Fruit fly (Drosophila melanogaster) whole organism, embryonic: ENCODE measurements around the gene Top3alpha.

ENCODE experiments used
- CG10209 ChIP-seq: fragments of 200-800 bp; sonication (Bioruptor generic); optimal IDR thresholded peaks from 3 replicates; lab custom pipeline; 2017; ENCODE audit warnings: missing biosample characterization, mild to moderate bottlenecking, missing genetic modification characterization, missing genetic modification reagents
- CG10274 ChIP-seq: fragments of 200-800 bp; sonication (Bioruptor generic); optimal IDR thresholded peaks from 3 replicates; lab custom pipeline; 2017; ENCODE audit warnings: missing biosample characterization, mild to moderate bottlenecking, missing genetic modification characterization
- CG10431 ChIP-seq: fragments of 200-800 bp; sonication (Bioruptor generic); optimal IDR thresholded peaks from 3 replicates; lab custom pipeline; 2018; ENCODE audit warnings: missing biosample characterization, mild to moderate bottlenecking, missing genetic modification characterization
- CG10543 ChIP-seq: fragments of 200-800 bp; sonication (Bioruptor generic); optimal IDR thresholded peaks from 3 replicates; lab custom pipeline; 2017; ENCODE audit warnings: missing biosample characterization, mild to moderate bottlenecking, missing genetic modification characterization, moderate library complexity
- CG10979 ChIP-seq: fragments of 200-800 bp; sonication (Bioruptor generic); optimal IDR thresholded peaks from 2 replicates; lab custom pipeline; 2018; ENCODE audit warnings: missing biosample characterization, mild to moderate bottlenecking, missing genetic modification characterization, moderate library complexity
- CG12155 ChIP-seq: fragments of 200-800 bp; sonication (Bioruptor generic); optimal IDR thresholded peaks from 3 replicates; lab custom pipeline; 2016; ENCODE audit warnings: missing biosample characterization, missing genetic modification characterization
- CG1233 ChIP-seq: fragments of 200-800 bp; sonication (Bioruptor generic); optimal IDR thresholded peaks from 4 replicates; lab custom pipeline; 2018; ENCODE audit warnings: missing biosample characterization, mild to moderate bottlenecking, missing genetic modification characterization
- CG1529 ChIP-seq: fragments of 200-800 bp; sonication (Bioruptor generic); optimal IDR thresholded peaks from 3 replicates; lab custom pipeline; 2018; ENCODE audit warnings: missing biosample characterization, missing genetic modification characterization
- CG17612 ChIP-seq: fragments of 200-800 bp; sonication (Bioruptor generic); IDR thresholded peaks from 2 replicates; pipeline ENCODE4 v1.3.6; 2022; ENCODE audit warnings: missing biosample characterization, missing genetic modification characterization
- CG3065 ChIP-seq: fragments of 200-800 bp; sonication (Bioruptor generic); optimal IDR thresholded peaks from 2 replicates; lab custom pipeline; 2016; ENCODE audit warnings: missing biosample characterization, missing genetic modification characterization
- CG34422 ChIP-seq: fragments of 200-800 bp; sonication (Bioruptor generic); IDR thresholded peaks from 3 replicates; pipeline ENCODE4 v1.3.6; 2022; ENCODE audit warnings: missing biosample characterization, missing genetic modification characterization
- CG3995 ChIP-seq: fragments of 200-800 bp; sonication (Bioruptor generic); optimal IDR thresholded peaks from 3 replicates; lab custom pipeline; 2016; ENCODE audit warnings: missing biosample characterization, missing genetic modification characterization
- CG4404 ChIP-seq: fragments of 200-800 bp; sonication (Bioruptor generic); IDR thresholded peaks from 2 replicates; pipeline ENCODE4 v1.3.6; 2022; ENCODE audit warnings: missing biosample characterization, missing genetic modification characterization
- CG7556 ChIP-seq: fragments of 200-800 bp; sonication (Bioruptor generic); optimal IDR thresholded peaks from 2 replicates; lab custom pipeline; 2017; ENCODE audit warnings: missing biosample characterization, mild to moderate bottlenecking, missing genetic modification characterization
- CG7987 ChIP-seq: fragments of 200-800 bp; sonication (Bioruptor generic); optimal IDR thresholded peaks from 2 replicates; lab custom pipeline; 2018; ENCODE audit warnings: missing biosample characterization, mild to moderate bottlenecking, missing genetic modification characterization, moderate library complexity
- CG9932 ChIP-seq: fragments of 200-800 bp; sonication (Bioruptor generic); IDR thresholded peaks from 2 replicates; pipeline ENCODE4 v1.3.6; 2022; ENCODE audit warnings: missing biosample characterization, missing genetic modification characterization
- CTCF ChIP-seq: fragments of 200-800 bp; sonication (Bioruptor generic); optimal IDR thresholded peaks from 2 replicates; lab custom pipeline; 2017; ENCODE audit warnings: missing biosample characterization, mild to moderate bottlenecking, missing genetic modification characterization, moderate library complexity
- CoRest ChIP-seq: fragments of 200-800 bp; sonication (Bioruptor generic); optimal IDR thresholded peaks from 3 replicates; lab custom pipeline; 2018; ENCODE audit warnings: missing biosample characterization, mild to moderate bottlenecking, missing genetic modification characterization, moderate library complexity
- Dbx ChIP-seq: fragments of 200-800 bp; sonication (Bioruptor generic); IDR thresholded peaks from 3 replicates; pipeline ENCODE4 v1.3.6; 2022; ENCODE audit warnings: missing biosample characterization, missing genetic modification characterization
- Drgx ChIP-seq: fragments of 200-800 bp; sonication (Bioruptor generic); IDR thresholded peaks from 2 replicates; pipeline ENCODE4 v1.3.6; 2022; ENCODE audit warnings: missing biosample characterization, missing genetic modification characterization
- Ets97D ChIP-seq: fragments of 200-800 bp; sonication (Bioruptor generic); optimal IDR thresholded peaks from 3 replicates; lab custom pipeline; 2016; ENCODE audit warnings: missing biosample characterization, missing genetic modification characterization
- HmgZ ChIP-seq: fragments of 200-800 bp; sonication (Bioruptor generic); optimal IDR thresholded peaks from 2 replicates; lab custom pipeline; 2018; ENCODE audit warnings: missing biosample characterization, mild to moderate bottlenecking, missing genetic modification characterization
- Hmx ChIP-seq: fragments of 200-800 bp; sonication (Bioruptor generic); optimal IDR thresholded peaks from 2 replicates; lab custom pipeline; 2016; ENCODE audit warnings: missing biosample characterization, missing genetic modification characterization
- MBD-R2 ChIP-seq: fragments of 200-800 bp; sonication (Bioruptor generic); IDR thresholded peaks from 2 replicates; pipeline ENCODE4 v1.3.6; 2022; ENCODE audit warnings: missing biosample characterization, missing genetic modification characterization
- MTF-1 ChIP-seq: fragments of 200-800 bp; sonication (Bioruptor generic); optimal IDR thresholded peaks from 2 replicates; lab custom pipeline; 2018; ENCODE audit warnings: missing biosample characterization, mild to moderate bottlenecking, missing genetic modification characterization, borderline replicate concordance
- Meics ChIP-seq: fragments of 200-800 bp; sonication (Bioruptor generic); optimal IDR thresholded peaks from 2 replicates; lab custom pipeline; 2017; ENCODE audit warnings: missing biosample characterization, mild to moderate bottlenecking, missing genetic modification characterization
- Myb ChIP-seq: fragments of 200-800 bp; sonication (Bioruptor generic); optimal IDR thresholded peaks from 2 replicates; lab custom pipeline; 2016; ENCODE audit warnings: missing biosample characterization, missing genetic modification characterization
- NK7.1 ChIP-seq: fragments of 200-800 bp; sonication (Bioruptor generic); optimal IDR thresholded peaks from 3 replicates; lab custom pipeline; 2016; ENCODE audit warnings: missing biosample characterization, missing genetic modification characterization
- NfI ChIP-seq: fragments of 200-800 bp; sonication (Bioruptor generic); optimal IDR thresholded peaks from 3 replicates; lab custom pipeline; 2018; ENCODE audit warnings: missing biosample characterization, mild to moderate bottlenecking, missing genetic modification characterization, moderate library complexity
- Oaz ChIP-seq: fragments of 200-800 bp; sonication (Bioruptor generic); IDR thresholded peaks from 2 replicates; pipeline ENCODE4 v1.3.6; 2022; ENCODE audit warnings: missing biosample characterization, missing genetic modification characterization
- Ptx1 ChIP-seq: fragments of 200-800 bp; sonication (Bioruptor generic); IDR thresholded peaks from 2 replicates; pipeline ENCODE4 v1.3.6; 2022; ENCODE audit warnings: missing biosample characterization, missing genetic modification characterization
- Side ChIP-seq: fragments of 200-800 bp; sonication (Bioruptor generic); optimal IDR thresholded peaks from 2 replicates; lab custom pipeline; 2016; ENCODE audit warnings: missing biosample characterization, missing genetic modification characterization
- amos ChIP-seq: fragments of 200-800 bp; sonication (Bioruptor generic); IDR thresholded peaks from 2 replicates; pipeline ENCODE4 v1.3.6; 2022; ENCODE audit warnings: missing biosample characterization, missing genetic modification characterization; ENCODE audit not compliant: partially characterized antibody
- bcd ChIP-seq: fragments of 200-800 bp; sonication (Bioruptor generic); optimal IDR thresholded peaks from 2 replicates; lab custom pipeline; 2017; ENCODE audit warnings: missing biosample characterization, mild to moderate bottlenecking, missing genetic modification characterization
- dm ChIP-seq: fragments of 200-800 bp; sonication (Bioruptor generic); optimal IDR thresholded peaks from 3 replicates; lab custom pipeline; 2016; ENCODE audit warnings: missing biosample characterization, missing genetic modification characterization
- gsb ChIP-seq: fragments of 200-800 bp; sonication (Bioruptor generic); IDR thresholded peaks from 2 replicates; pipeline ENCODE4 v1.3.6; 2022; ENCODE audit warnings: missing biosample characterization, missing genetic modification characterization
- gt ChIP-seq: fragments of 200-800 bp; sonication (Bioruptor generic); IDR thresholded peaks from 2 replicates; pipeline ENCODE4 v1.3.6; 2022; ENCODE audit warnings: missing biosample characterization, missing genetic modification characterization
- inv ChIP-seq: fragments of 200-800 bp; sonication (Bioruptor generic); IDR thresholded peaks from 2 replicates; pipeline ENCODE4 v1.3.6; 2022; ENCODE audit warnings: missing biosample characterization, missing genetic modification characterization; ENCODE audit not compliant: partially characterized antibody
- ken ChIP-seq: fragments of 200-800 bp; sonication (Bioruptor generic); IDR thresholded peaks from 3 replicates; pipeline ENCODE4 v1.3.6; 2022; ENCODE audit warnings: missing biosample characterization, missing genetic modification characterization
- pb ChIP-seq: fragments of 200-800 bp; sonication (Bioruptor generic); optimal IDR thresholded peaks from 3 replicates; lab custom pipeline; 2016; ENCODE audit warnings: missing biosample characterization, missing genetic modification characterization
- rib ChIP-seq: fragments of 200-800 bp; sonication (Bioruptor generic); IDR thresholded peaks from 2 replicates; pipeline ENCODE4 v1.3.6; 2022; ENCODE audit warnings: missing biosample characterization, missing genetic modification characterization
- run ChIP-seq: fragments of 200-800 bp; sonication (Bioruptor generic); optimal IDR thresholded peaks from 3 replicates; lab custom pipeline; 2018; ENCODE audit warnings: missing biosample characterization, mild to moderate bottlenecking, missing genetic modification characterization
- schlank ChIP-seq: fragments of 200-800 bp; sonication (Bioruptor generic); optimal IDR thresholded peaks from 2 replicates; lab custom pipeline; 2018; ENCODE audit warnings: missing biosample characterization, mild to moderate bottlenecking, missing genetic modification characterization
- sisA ChIP-seq: fragments of 200-800 bp; sonication (Bioruptor generic); IDR thresholded peaks from 2 replicates; pipeline ENCODE4 v1.3.6; 2022; ENCODE audit warnings: missing biosample characterization, missing genetic modification characterization
- so ChIP-seq: fragments of 200-800 bp; sonication (Bioruptor generic); IDR thresholded peaks from 3 replicates; pipeline ENCODE4 v1.3.6; 2022; ENCODE audit warnings: missing biosample characterization, missing genetic modification characterization
- sqz ChIP-seq: fragments of 200-800 bp; sonication (Bioruptor generic); optimal IDR thresholded peaks from 3 replicates; lab custom pipeline; 2018; ENCODE audit warnings: missing biosample characterization, mild to moderate bottlenecking, missing genetic modification characterization
- stwl ChIP-seq: fragments of 200-800 bp; sonication (Bioruptor generic); optimal IDR thresholded peaks from 3 replicates; lab custom pipeline; 2018; ENCODE audit warnings: missing biosample characterization, mild to moderate bottlenecking, missing genetic modification characterization, moderate library complexity
- sug ChIP-seq: fragments of 200-800 bp; optimal IDR thresholded peaks from 2 replicates; lab custom pipeline; 2019; ENCODE audit warnings: missing biosample characterization, mild to moderate bottlenecking, missing genetic modification characterization, moderate library complexity
- tin ChIP-seq: fragments of 200-800 bp; sonication (Bioruptor generic); optimal IDR thresholded peaks from 3 replicates; lab custom pipeline; 2016; ENCODE audit warnings: missing biosample characterization, missing genetic modification characterization
- wdn ChIP-seq: fragments of 200-800 bp; sonication (Bioruptor generic); IDR thresholded peaks from 2 replicates; pipeline ENCODE4 v1.3.6; 2022; ENCODE audit warnings: missing biosample characterization, missing genetic modification characterization
- zf30C ChIP-seq: fragments of 200-800 bp; sonication (Bioruptor generic); optimal IDR thresholded peaks from 3 replicates; lab custom pipeline; 2018; ENCODE audit warnings: missing biosample characterization, mild to moderate bottlenecking, missing genetic modification characterization

Top3alpha gene

DNA sequence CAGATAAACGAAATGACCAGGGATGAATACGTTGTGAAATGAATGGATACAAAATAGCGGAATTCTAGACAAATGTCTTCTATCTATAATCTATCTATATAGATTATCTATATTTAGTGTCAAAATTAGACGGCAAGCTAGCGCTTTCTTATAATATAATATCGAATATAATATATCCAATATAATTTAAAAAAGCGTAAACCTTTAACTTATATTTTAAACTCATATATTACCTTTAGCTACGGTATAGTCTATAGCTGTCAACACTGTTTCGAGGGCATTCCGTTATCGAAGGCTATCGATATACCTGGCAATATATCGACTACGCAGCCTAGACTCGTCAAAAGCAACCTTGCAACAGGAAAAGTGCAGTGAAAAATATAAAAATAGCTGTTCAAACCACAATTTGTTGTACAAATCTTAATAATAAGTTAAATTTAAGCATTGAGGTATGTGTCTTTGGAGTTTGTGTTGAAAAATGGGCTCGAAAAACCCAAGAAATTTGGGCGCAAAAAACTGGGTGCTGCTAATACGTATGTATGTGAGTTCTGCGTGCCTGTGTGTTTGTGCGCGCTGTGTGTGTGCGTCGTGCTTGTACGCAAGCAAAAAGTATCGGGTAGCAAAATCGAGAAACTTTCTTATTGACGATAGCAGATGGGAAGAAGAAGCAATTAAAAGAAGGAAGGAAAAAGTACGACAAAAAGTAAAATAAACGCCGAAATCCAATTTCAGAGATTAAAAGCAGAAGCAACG is 4.9 kb upstream of the Top3alpha start, which contains the start of the genes swm and Ctu2 (continued):
- TF ChIP-seq tin (GFP tag; lab: Kevin White, UChicago) = peak; percentile 61
- peak; percentile 72 for TF ChIP-seq Ptx1 (GFP tag; lab: Robert Waterston, UW)
- peak; percentile 67 for TF ChIP-seq CG10979 (tag; lab: Kevin White, UChicago)
- no peak for TF ChIP-seq CG3065 (GFP tag; lab: Kevin White, UChicago)
- no peak for TF ChIP-seq Drgx
- TF ChIP-seq CoRest (tag; lab: Kevin White, UChicago) = peak; percentile 89
- TF ChIP-seq CG7987 (GFP tag; lab: Kevin White, UChicago) = no peak
- no peak for TF ChIP-seq CG1529 (GFP tag; lab: Kevin White, UChicago)
- peak; percentile 60 for TF ChIP-seq CG12155 (GFP tag; lab: Kevin White, UChicago)
- TF ChIP-seq sqz (GFP tag; lab: Kevin White, UChicago) = no peak
- peak; percentile 83 for TF ChIP-seq CG9932
- no peak for TF ChIP-seq rib (GFP tag; lab: Robert Waterston, UW)
- no peak for TF ChIP-seq gsb (GFP tag; lab: Robert Waterston, UW)
- TF ChIP-seq MTF-1 (GFP tag; lab: Kevin White, UChicago) = no peak
- TF ChIP-seq Dbx = peak; percentile 62
- no peak for TF ChIP-seq Meics
- TF ChIP-seq MBD-R2 (GFP tag; lab: Robert Waterston, UW) = no peak; the same call in 1 of the 2 replicates
- TF ChIP-seq run (tag; lab: Kevin White, UChicago) = no peak
- no peak for TF ChIP-seq CG17612 (GFP tag; lab: Robert Waterston, UW)
- peak; percentile 61 for TF ChIP-seq stwl (tag; lab: Kevin White, UChicago)
- TF ChIP-seq schlank (tag; lab: Kevin White, UChicago) = no peak
- peak; percentile 56 for TF ChIP-seq CG4404 (GFP tag; lab: Robert Waterston, UW)
- TF ChIP-seq ken (GFP tag; lab: Robert Waterston, UW) = 0 out of 3 replicates have a peak, but pooled peaks have one; percentile 33
- peak; percentile 3 for TF ChIP-seq CG3995
- TF ChIP-seq dm = peak; percentile 20
- peak; percentile 57 for TF ChIP-seq CG7556 (GFP tag; lab: Kevin White, UChicago)
- TF ChIP-seq CG10274 (GFP tag; lab: Kevin White, UChicago) = no peak
- TF ChIP-seq gt = no peak
- TF ChIP-seq Oaz (GFP tag; lab: Robert Waterston, UW) = peak; percentile 52; the same call in 1 of the 2 replicates
- TF ChIP-seq sisA (GFP tag; lab: Robert Waterston, UW) = peak; percentile 13; the same call in 1 of the 2 replicates
- peak; percentile 64 for TF ChIP-seq NfI (GFP tag; lab: Kevin White, UChicago)
- no peak for TF ChIP-seq so (GFP tag; lab: Robert Waterston, UW)
- TF ChIP-seq zf30C (GFP tag; lab: Kevin White, UChicago) = no peak
- TF ChIP-seq wdn = peak; percentile 29; the same call in 1 of the 2 replicates
- TF ChIP-seq CTCF (GFP tag; lab: Kevin White, UChicago) = no peak
- no peak for TF ChIP-seq Ets97D (GFP tag; lab: Kevin White, UChicago)
- peak; percentile 63 for TF ChIP-seq bcd
- TF ChIP-seq CG10431 (GFP tag; lab: Kevin White, UChicago) = no peak
- no peak for TF ChIP-seq Hmx (GFP tag; lab: Kevin White, UChicago)
- peak; percentile 22 for TF ChIP-seq HmgZ (tag; lab: Kevin White, UChicago)
- no peak for TF ChIP-seq Myb (GFP tag; lab: Kevin White, UChicago)
- no peak for TF ChIP-seq CG10209 (GFP tag; lab: Kevin White, UChicago)
- TF ChIP-seq NK7.1 = no peak
- peak; percentile 84 for TF ChIP-seq CG10543 (GFP tag; lab: Kevin White, UChicago)
- peak; percentile 41 for TF ChIP-seq CG1233
- peak; percentile 67 for TF ChIP-seq amos (GFP tag; lab: Robert Waterston, UW)
- peak; percentile 62 for TF ChIP-seq inv
- peak; percentile 39; the same call in 1 of the 3 replicates for TF ChIP-seq CG34422 (GFP tag; lab: Robert Waterston, UW)
- TF ChIP-seq pb (GFP tag; lab: Kevin White, UChicago) = no peak
- peak; percentile 85 for TF ChIP-seq sug (tag; lab: Kevin White, UChicago)
- TF ChIP-seq Side (GFP tag; lab: Kevin White, UChicago) = no peak
